Worm (Caenorhabditis elegans) whole organism, early embryonic: ENCODE data around the gene sre-52.

ENCODE experiments used
- B0310.2 ChIP-seq: sonication (generic microtip); optimal IDR thresholded peaks from 2 replicates; lab custom pipeline; 2016; ENCODE audit warnings: mild to moderate bottlenecking, missing genetic modification characterization, missing compliant biosample characterization
- F13C5.2 ChIP-seq: sonication (generic microtip); optimal IDR thresholded peaks from 2 replicates; lab custom pipeline; 2017; ENCODE audit warnings: mild to moderate bottlenecking, missing genetic modification characterization, inconsistent platforms, missing compliant biosample characterization
- ama-1 ChIP-seq: fragments of 150-350 bp; optimal IDR thresholded peaks from 2 replicates; lab custom pipeline; 2014
- ceh-36 ChIP-seq: sonication (generic microtip); optimal IDR thresholded peaks from 2 replicates; lab custom pipeline; 2016; ENCODE audit warnings: missing genetic modification characterization, inconsistent platforms, missing compliant biosample characterization
- flt-1 ChIP-seq: fragments of 200-800 bp; sonication (Bioruptor generic); IDR thresholded peaks from 2 replicates; pipeline ENCODE4 v1.3.6; 2022; ENCODE audit warnings: missing genetic modification characterization, missing compliant biosample characterization
- hnd-1 ChIP-seq: sonication (generic microtip); optimal IDR thresholded peaks from 2 replicates; lab custom pipeline; 2016; ENCODE audit warnings: missing genetic modification characterization, missing compliant biosample characterization
- scrt-1 ChIP-seq: fragments of 200-800 bp; sonication (Bioruptor generic); IDR thresholded peaks from 2 replicates; pipeline ENCODE4 v1.3.6; 2022; ENCODE audit warnings: missing genetic modification characterization, missing compliant biosample characterization

ce11 chrII:12303142-12303541 is 32.4 kb upstream of the sre-52 start, which contains the start of gene sre-50:
- no peak for TF ChIP-seq flt-1 (GFP tag; lab: Robert Waterston, UW)
- TF ChIP-seq ama-1, result no peak
- no peak for TF ChIP-seq scrt-1 (GFP tag; lab: Robert Waterston, UW)
- no peak for TF ChIP-seq ceh-36 (tag; lab: Kevin White, UChicago)
- TF ChIP-seq B0310.2 (tag; lab: Kevin White, UChicago), result no peak
- TF ChIP-seq hnd-1 (tag; lab: Kevin White, UChicago), result no peak
- no peak for TF ChIP-seq F13C5.2 (tag; lab: Kevin White, UChicago)
